Worm (Caenorhabditis elegans) whole organism, L4 larva: ENCODE measurements around the gene oac-3.

Source experiments
- D1046.2 ChIP-seq: fragments of 200-800 bp; sonication (Bioruptor generic); IDR thresholded peaks from 2 replicates; pipeline ENCODE4 v1.3.6; 2022; ENCODE audit warnings: missing genetic modification characterization, missing compliant biosample characterization
- F26F4.8 ChIP-seq: fragments of 200-800 bp; sonication (Bioruptor generic); conservative IDR thresholded peaks from 2 replicates; pipeline ENCODE4 v1.3.6; 2022; ENCODE audit warnings: missing genetic modification characterization, missing compliant biosample characterization
- F37D6.2 ChIP-seq: sonication (generic microtip); optimal IDR thresholded peaks from 2 replicates; lab custom pipeline; 2016; ENCODE audit warnings: mild to moderate bottlenecking, missing genetic modification characterization, missing compliant biosample characterization
- F44E2.7 ChIP-seq: fragments of 200-800 bp; sonication (Bioruptor generic); IDR thresholded peaks from 2 replicates; pipeline ENCODE4 v2.1.2; 2022; ENCODE audit warnings: missing genetic modification characterization, missing compliant biosample characterization
- T26A8.4 ChIP-seq: fragments of 200-800 bp; sonication (Bioruptor generic); IDR thresholded peaks from 2 replicates; pipeline ENCODE4 v1.3.6; 2022; ENCODE audit warnings: missing genetic modification characterization, missing compliant biosample characterization
- Y5F2A.4 ChIP-seq: fragments of 200-800 bp; sonication (Bioruptor generic); optimal IDR thresholded peaks from 2 replicates; lab custom pipeline; 2018; ENCODE audit warnings: mild to moderate bottlenecking, missing genetic modification characterization, missing compliant biosample characterization
- aha-1 ChIP-seq: fragments of 150-350 bp; peaks from one replicate; lab custom pipeline; 2014; ENCODE audit warnings: missing biosample characterization, missing genetic modification characterization
- ama-1 ChIP-seq: fragments of 150-350 bp; optimal IDR thresholded peaks from 2 replicates; lab custom pipeline; 2014; ENCODE audit warnings: inconsistent platforms, mixed read lengths
- ceh-44 ChIP-seq: fragments of 200-800 bp; sonication (Bioruptor generic); IDR thresholded peaks from 2 replicates; pipeline ENCODE4 v1.3.6; 2022; ENCODE audit warnings: missing genetic modification reagents, missing genetic modification characterization, missing compliant biosample characterization
- ceh-62 ChIP-seq: sonication (generic microtip); optimal IDR thresholded peaks from 2 replicates; lab custom pipeline; 2017; ENCODE audit warnings: missing biosample characterization, missing genetic modification characterization
- ceh-82 ChIP-seq: sonication (generic microtip); optimal IDR thresholded peaks from 2 replicates; lab custom pipeline; 2017; ENCODE audit warnings: missing biosample characterization, missing genetic modification characterization
- ces-1 ChIP-seq: fragments of 150-350 bp; sonication (generic microtip); optimal IDR thresholded peaks from 4 replicates; lab custom pipeline; 2014; ENCODE audit warnings: missing biosample characterization, missing genetic modification reagents, missing genetic modification characterization
- ctbp-1 ChIP-seq: fragments of 200-800 bp; sonication (Bioruptor generic); IDR thresholded peaks from 2 replicates; pipeline ENCODE4 v1.3.6; 2022; ENCODE audit warnings: missing genetic modification reagents, missing genetic modification characterization, missing compliant biosample characterization
- daf-12 ChIP-seq: fragments of 150-350 bp; optimal IDR thresholded peaks from 2 replicates; lab custom pipeline; 2014; ENCODE audit warnings: missing biosample characterization, missing genetic modification reagents, missing genetic modification characterization
- dmd-6 ChIP-seq: fragments of 200-800 bp; sonication (Bioruptor generic); IDR thresholded peaks from 2 replicates; pipeline ENCODE4 v1.3.6; 2022; ENCODE audit warnings: missing genetic modification reagents, missing genetic modification characterization, missing compliant biosample characterization
- dmd-8 ChIP-seq: fragments of 200-800 bp; sonication (Bioruptor generic); IDR thresholded peaks from 2 replicates; pipeline ENCODE4 v1.3.6; 2022; ENCODE audit warnings: missing genetic modification characterization, missing compliant biosample characterization
- duxl-1 ChIP-seq: sonication (generic microtip); optimal IDR thresholded peaks from 2 replicates; lab custom pipeline; 2016; ENCODE audit warnings: mild to moderate bottlenecking, missing genetic modification characterization, moderate library complexity, missing compliant biosample characterization; ENCODE audit not compliant: poor library complexity
- egl-27 ChIP-seq: sonication (generic microtip); optimal IDR thresholded peaks from 3 replicates; lab custom pipeline; 2017; ENCODE audit warnings: missing biosample characterization, missing genetic modification reagents, missing genetic modification characterization
- egl-43 ChIP-seq: fragments of 200-800 bp; sonication (Bioruptor generic); IDR thresholded peaks from 2 replicates; pipeline ENCODE4 v1.3.6; 2022; ENCODE audit warnings: missing genetic modification reagents, missing genetic modification characterization, missing compliant biosample characterization
- hif-1 ChIP-seq, 2 experiments: sonication (generic microtip); optimal IDR thresholded peaks; 2 replicates each; lab custom pipeline; 2016 to 2017; ENCODE audit warnings: missing compliant biosample characterization in 2 of 2, missing genetic modification characterization in 2 of 2, missing genetic modification reagents in 2 of 2, missing genotype in 2 of 2, mild to moderate bottlenecking in 1 of 2
- hlh-11 ChIP-seq: fragments of 200-800 bp; sonication (Bioruptor generic); optimal IDR thresholded peaks from 2 replicates; lab custom pipeline; 2018; ENCODE audit warnings: mild to moderate bottlenecking, missing genetic modification characterization, missing compliant biosample characterization
- hmg-1.1 ChIP-seq: fragments of 200-800 bp; sonication (Bioruptor generic); IDR thresholded peaks from 2 replicates; pipeline ENCODE4 v1.3.6; 2022; ENCODE audit warnings: missing genetic modification reagents, missing genetic modification characterization, missing compliant biosample characterization
- jun-1 ChIP-seq: fragments of 150-350 bp; optimal IDR thresholded peaks from 2 replicates; lab custom pipeline; 2014; ENCODE audit warnings: missing biosample characterization, missing genetic modification reagents, missing genetic modification characterization
- lin-15B ChIP-seq: fragments of 150-350 bp; sonication (generic microtip); optimal IDR thresholded peaks from 3 replicates; lab custom pipeline; 2014; ENCODE audit warnings: missing biosample characterization, missing genetic modification characterization
- lin-29 ChIP-seq: fragments of 200-800 bp; sonication (Bioruptor generic); IDR thresholded peaks from 2 replicates; pipeline ENCODE4 v1.3.6; 2022; ENCODE audit warnings: missing genetic modification reagents, missing genetic modification characterization, missing compliant biosample characterization
- lin-38 ChIP-seq: fragments of 200-800 bp; sonication (Bioruptor generic); IDR thresholded peaks from 2 replicates; pipeline ENCODE4 v1.3.6; 2022; ENCODE audit warnings: missing genetic modification reagents, missing genetic modification characterization, missing compliant biosample characterization
- lin-39 ChIP-seq: fragments of 150-350 bp; optimal IDR thresholded peaks from 2 replicates; lab custom pipeline; 2014; ENCODE audit warnings: missing biosample characterization, missing genetic modification reagents, missing genetic modification characterization
- lir-3 ChIP-seq: sonication (generic microtip); optimal IDR thresholded peaks from 2 replicates; lab custom pipeline; 2016; ENCODE audit warnings: mild to moderate bottlenecking, missing genetic modification characterization, missing compliant biosample characterization
- madf-5 ChIP-seq, 2 experiments: fragments of 200-800 bp; sonication (Bioruptor generic); IDR thresholded peaks; 2 replicates each; pipeline ENCODE4 v1.3.6; 2022; ENCODE audit warnings: missing compliant biosample characterization in 2 of 2, missing genetic modification characterization in 2 of 2
- mdl-1 ChIP-seq, 2 experiments: fragments of 150-350 bp in 1 of 2; sonication (generic microtip) in 1 of 2; optimal IDR thresholded peaks; 2 replicates each; lab custom pipeline; 2014 to 2017; ENCODE audit warnings: missing biosample characterization in 2 of 2, missing genetic modification characterization in 2 of 2
- mdt-29 ChIP-seq: fragments of 200-800 bp; sonication (Bioruptor generic); IDR thresholded peaks from 2 replicates; pipeline ENCODE4 v1.3.6; 2022; ENCODE audit warnings: missing genetic modification reagents, missing genetic modification characterization, missing compliant biosample characterization
- mep-1 ChIP-seq: fragments of 150-350 bp; sonication (generic microtip); optimal IDR thresholded peaks from 3 replicates; lab custom pipeline; 2014; ENCODE audit warnings: missing biosample characterization, missing genetic modification characterization
- mes-2 ChIP-seq: sonication (generic microtip); optimal IDR thresholded peaks from 2 replicates; lab custom pipeline; 2016; ENCODE audit warnings: missing genotype, mild to moderate bottlenecking, missing genetic modification characterization, missing compliant biosample characterization; ENCODE audit not compliant: poor library complexity, severe bottlenecking
- mxl-3 ChIP-seq: fragments of 200-800 bp; sonication (Bioruptor generic); optimal IDR thresholded peaks from 2 replicates; lab custom pipeline; 2018; ENCODE audit warnings: mild to moderate bottlenecking, missing genetic modification characterization, missing compliant biosample characterization
- nhr-111 ChIP-seq: fragments of 200-800 bp; sonication (Bioruptor generic); optimal IDR thresholded peaks from 2 replicates; lab custom pipeline; 2018; ENCODE audit warnings: mild to moderate bottlenecking, missing genetic modification characterization, missing compliant biosample characterization
- nhr-42 ChIP-seq: fragments of 200-800 bp; sonication (Bioruptor generic); IDR thresholded peaks from 2 replicates; pipeline ENCODE4 v1.3.6; 2022; ENCODE audit warnings: missing genetic modification characterization, missing compliant biosample characterization
- nhr-48 ChIP-seq: sonication (generic microtip); optimal IDR thresholded peaks from 2 replicates; lab custom pipeline; 2016; ENCODE audit warnings: mild to moderate bottlenecking, missing genetic modification characterization, missing compliant biosample characterization
- nhr-6 ChIP-seq: fragments of 150-350 bp; optimal IDR thresholded peaks from 2 replicates; lab custom pipeline; 2014; ENCODE audit warnings: missing biosample characterization, missing genetic modification characterization
- nhr-76 ChIP-seq: fragments of 150-350 bp; optimal IDR thresholded peaks from 2 replicates; lab custom pipeline; 2014; ENCODE audit warnings: missing biosample characterization, missing genetic modification characterization
- nhr-77 ChIP-seq: fragments of 150-350 bp; optimal IDR thresholded peaks from 2 replicates; lab custom pipeline; 2014; ENCODE audit warnings: missing biosample characterization, missing genetic modification characterization
- php-3 ChIP-seq: fragments of 200-800 bp; sonication (Bioruptor generic); IDR thresholded peaks from 2 replicates; pipeline ENCODE4 v1.3.6; 2022; ENCODE audit warnings: missing genetic modification reagents, missing genetic modification characterization, missing compliant biosample characterization
- pqm-1 ChIP-seq: sonication (generic microtip); optimal IDR thresholded peaks from 2 replicates; lab custom pipeline; 2017; ENCODE audit warnings: missing biosample characterization, missing genetic modification characterization
- saeg-2 ChIP-seq: fragments of 200-800 bp; sonication (Bioruptor generic); IDR thresholded peaks from 2 replicates; pipeline ENCODE4 v1.3.6; 2022; ENCODE audit warnings: missing genetic modification reagents, missing genetic modification characterization, missing compliant biosample characterization
- sdz-12 ChIP-seq: fragments of 200-800 bp; sonication (Bioruptor generic); optimal IDR thresholded peaks from 2 replicates; lab custom pipeline; 2018; ENCODE audit warnings: mild to moderate bottlenecking, missing genetic modification characterization, missing compliant biosample characterization
- snpc-4 ChIP-seq: fragments of 150-350 bp; optimal IDR thresholded peaks from 2 replicates; lab custom pipeline; 2014; ENCODE audit warnings: missing biosample characterization, missing genetic modification characterization
- spr-3 ChIP-seq: fragments of 200-800 bp; sonication (Bioruptor generic); optimal IDR thresholded peaks from 2 replicates; lab custom pipeline; 2018; ENCODE audit warnings: mild to moderate bottlenecking, missing genetic modification characterization, missing compliant biosample characterization
- unc-130 ChIP-seq: sonication (generic microtip); optimal IDR thresholded peaks from 2 replicates; lab custom pipeline; 2016; ENCODE audit warnings: missing genetic modification reagents, missing genetic modification characterization, missing compliant biosample characterization
- vab-7 ChIP-seq: fragments of 200-800 bp; sonication (Bioruptor generic); IDR thresholded peaks from 2 replicates; pipeline ENCODE4 v1.3.6; 2022; ENCODE audit warnings: missing genetic modification reagents, missing genetic modification characterization, missing compliant biosample characterization
- zag-1 ChIP-seq: fragments of 150-350 bp; optimal IDR thresholded peaks from 2 replicates; lab custom pipeline; 2014; ENCODE audit warnings: missing biosample characterization, missing genetic modification characterization
- zfp-3 ChIP-seq: fragments of 200-800 bp; sonication (Bioruptor generic); conservative IDR thresholded peaks from 2 replicates; pipeline ENCODE4 v1.3.6; 2022; ENCODE audit warnings: missing genetic modification reagents, missing genetic modification characterization, missing compliant biosample characterization

The oac-3 gene

DNA sequence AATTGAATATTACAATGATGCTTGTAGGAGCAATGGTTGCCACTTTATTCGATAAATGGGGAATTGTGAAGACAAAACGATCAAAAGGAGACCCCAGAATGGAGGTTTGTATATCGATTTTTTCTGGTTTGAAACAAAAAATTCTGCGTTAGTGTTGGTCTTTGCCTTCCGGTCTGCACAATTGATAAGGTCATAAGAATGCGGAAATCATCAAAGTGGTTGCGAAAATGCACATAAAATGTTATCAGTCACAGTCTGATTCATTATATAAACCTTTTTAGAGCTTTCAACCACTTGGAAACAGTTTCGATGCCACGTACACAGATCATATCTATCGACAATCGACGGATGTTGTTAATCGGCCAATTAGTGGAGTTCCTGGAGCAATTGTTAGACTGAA is 5.7 kb upstream of the oac-3 start (continued):
- TF ChIP-seq duxl-1 (peak; percentile 6), nhr-6 (tag; lab: Kevin White, UChicago) (peak; percentile 12), mdt-29 (no peak), madf-5 (GFP tag; IDR thresholded peaks at IDR 0.05; lab: Robert Waterston, UW) (no peak), hmg-1.1 (no peak), hif-1 (tag; optimal IDR thresholded peaks at IDR 0.05; lab: Kevin White, UChicago) (no peak), egl-27 (tag; lab: Kevin White, UChicago) (no peak), zfp-3 (GFP tag; lab: Robert Waterston, UW) (no peak), jun-1 (tag; lab: Kevin White, UChicago) (no peak), lin-38 (no peak), nhr-111 (GFP tag; lab: Kevin White, UChicago) (no peak), lin-15B (tag; lab: Kevin White, UChicago) (no peak), dmd-8 (GFP tag; lab: Robert Waterston, UW) (no peak), T26A8.4 (GFP tag; lab: Robert Waterston, UW) (no peak), vab-7 (GFP tag; lab: Robert Waterston, UW) (no peak), F26F4.8 (GFP tag; lab: Robert Waterston, UW) (no peak), daf-12 (tag; lab: Kevin White, UChicago) (no peak), nhr-76 (tag; lab: Kevin White, UChicago) (no peak), egl-43 (GFP tag; lab: Robert Waterston, UW) (no peak), nhr-77 (tag; lab: Kevin White, UChicago) (peak; percentile 61), F37D6.2 (tag; lab: Kevin White, UChicago) (no peak), ceh-44 (GFP tag; lab: Robert Waterston, UW) (no peak), pqm-1 (tag; lab: Kevin White, UChicago) (peak; percentile 88), nhr-42 (GFP tag; lab: Robert Waterston, UW) (no peak), mes-2 (tag; lab: Kevin White, UChicago) (no peak), mxl-3 (GFP tag; lab: Kevin White, UChicago) (no peak), ctbp-1 (GFP tag; lab: Robert Waterston, UW) (no peak), spr-3 (GFP tag; lab: Kevin White, UChicago) (no peak), unc-130 (GFP tag; lab: Kevin White, UChicago) (no peak), php-3 (GFP tag; lab: Robert Waterston, UW) (peak; percentile 86), ces-1 (GFP tag; lab: Kevin White, UChicago) (no peak), nhr-48 (tag; lab: Kevin White, UChicago) (no peak), ceh-82 (tag; lab: Kevin White, UChicago) (no peak), lin-29 (GFP tag; lab: Robert Waterston, UW) (no peak)

DNA sequence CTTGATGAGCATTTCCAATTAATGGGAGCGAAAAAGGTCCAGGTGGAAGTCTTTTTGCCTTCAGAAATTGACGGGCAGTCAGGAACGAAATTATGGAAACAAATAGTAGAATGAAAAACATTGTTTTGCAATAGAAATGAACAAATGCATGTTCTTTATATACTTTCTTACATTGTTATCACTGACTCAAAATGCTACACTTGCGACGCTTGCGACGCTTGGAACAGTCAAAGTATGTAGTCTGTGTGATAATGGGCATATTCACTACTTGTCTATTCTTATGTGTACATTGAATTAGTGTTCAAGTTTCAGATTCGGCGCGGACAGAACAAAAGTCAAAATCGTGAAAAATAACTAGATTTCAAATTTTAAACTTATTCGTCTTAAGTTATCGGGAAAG is 957 bp upstream of the oac-3 start, which contains the start of gene cyp-35C1:
Gene cyp-35C1, minus strand, starts transcription at position 132 of the 400 bp plus-strand sequence.
- TF ChIP-seq ceh-62 (tag; lab: Kevin White, UChicago) (no peak), F44E2.7 (GFP tag; lab: Robert Waterston, UW) (no peak), ceh-44 (GFP tag; lab: Robert Waterston, UW) (no peak), mep-1 (tag; lab: Kevin White, UChicago) (no peak), nhr-77 (tag; lab: Kevin White, UChicago) (peak; percentile 69), zag-1 (tag; lab: Kevin White, UChicago) (no peak), aha-1 (tag; lab: Kevin White, UChicago) (peak; percentile 49), hlh-11 (tag; lab: Kevin White, UChicago) (peak; percentile 15), D1046.2 (no peak), hmg-1.1 (no peak), duxl-1 (no peak), lir-3 (no peak), lin-29 (GFP tag; lab: Robert Waterston, UW) (no peak), sdz-12 (GFP tag; lab: Kevin White, UChicago) (no peak), ama-1 (lab: Kevin White, UChicago) (no peak), lin-38 (no peak), nhr-48 (tag; lab: Kevin White, UChicago) (no peak), nhr-42 (GFP tag; lab: Robert Waterston, UW) (no peak), Y5F2A.4 (no peak), mdl-1 (tag; optimal IDR thresholded peaks at IDR 0.05; lab: Kevin White, UChicago) (no peak), ces-1 (GFP tag; lab: Kevin White, UChicago) (no peak), T26A8.4 (GFP tag; lab: Robert Waterston, UW) (no peak), lin-39 (tag; lab: Kevin White, UChicago) (no peak), unc-130 (GFP tag; lab: Kevin White, UChicago) (no peak), dmd-6 (0 out of 2 replicates have a peak, but pooled peaks have one; percentile 11), saeg-2 (GFP tag; lab: Robert Waterston, UW) (0 out of 2 replicates have a peak, but pooled peaks have one; percentile 33), jun-1 (tag; lab: Kevin White, UChicago) (no peak), snpc-4 (tag; lab: Kevin White, UChicago) (no peak)
